Worm (Caenorhabditis elegans) whole organism, early embryonic: ENCODE results near the gene nhr-251.

ENCODE experiments used
- B0310.2 ChIP-seq: sonication (generic microtip); optimal IDR thresholded peaks from 2 replicates; lab custom pipeline; 2016; ENCODE audit warnings: mild to moderate bottlenecking, missing genetic modification characterization, missing compliant biosample characterization
- F13C5.2 ChIP-seq: sonication (generic microtip); optimal IDR thresholded peaks from 2 replicates; lab custom pipeline; 2017; ENCODE audit warnings: mild to moderate bottlenecking, missing genetic modification characterization, inconsistent platforms, missing compliant biosample characterization
- aly-1 ChIP-seq: sonication (generic microtip); optimal IDR thresholded peaks from 2 replicates; lab custom pipeline; 2016; ENCODE audit warnings: missing genetic modification characterization, missing compliant biosample characterization
- ama-1 ChIP-seq: fragments of 150-350 bp; optimal IDR thresholded peaks from 2 replicates; lab custom pipeline; 2014
- ceh-13 ChIP-seq: fragments of 200-800 bp; sonication (Bioruptor generic); optimal IDR thresholded peaks from 2 replicates; lab custom pipeline; 2018; ENCODE audit warnings: mild to moderate bottlenecking, missing genetic modification characterization, missing compliant biosample characterization
- ceh-36 ChIP-seq: sonication (generic microtip); optimal IDR thresholded peaks from 2 replicates; lab custom pipeline; 2016; ENCODE audit warnings: missing genetic modification characterization, inconsistent platforms, missing compliant biosample characterization
- ets-7 ChIP-seq: sonication (generic microtip); optimal IDR thresholded peaks from 2 replicates; lab custom pipeline; 2016; ENCODE audit warnings: missing genotype, missing genetic modification characterization, missing compliant biosample characterization
- flt-1 ChIP-seq: fragments of 200-800 bp; sonication (Bioruptor generic); IDR thresholded peaks from 2 replicates; pipeline ENCODE4 v1.3.6; 2022; ENCODE audit warnings: missing genetic modification characterization, missing compliant biosample characterization
- hmbx-1 ChIP-seq: sonication (generic microtip); optimal IDR thresholded peaks from 2 replicates; lab custom pipeline; 2016; ENCODE audit warnings: mild to moderate bottlenecking, missing genetic modification characterization, missing compliant biosample characterization
- hmg-4 ChIP-seq: fragments of 200-800 bp; sonication (Bioruptor generic); optimal IDR thresholded peaks from 2 replicates; lab custom pipeline; 2018; ENCODE audit warnings: mild to moderate bottlenecking, missing genetic modification characterization, missing compliant biosample characterization
- hnd-1 ChIP-seq: sonication (generic microtip); optimal IDR thresholded peaks from 2 replicates; lab custom pipeline; 2016; ENCODE audit warnings: missing genetic modification characterization, missing compliant biosample characterization
- pes-1 ChIP-seq: fragments of 200-800 bp; sonication (Bioruptor generic); IDR thresholded peaks from 2 replicates; pipeline ENCODE4 v1.3.6; 2022; ENCODE audit warnings: missing genetic modification reagents, missing genetic modification characterization, missing compliant biosample characterization
- scrt-1 ChIP-seq: fragments of 200-800 bp; sonication (Bioruptor generic); IDR thresholded peaks from 2 replicates; pipeline ENCODE4 v1.3.6; 2022; ENCODE audit warnings: missing genetic modification characterization, missing compliant biosample characterization
- sea-1 ChIP-seq: fragments of 200-800 bp; sonication (Bioruptor generic); conservative IDR thresholded peaks from 2 replicates; pipeline ENCODE4 v1.3.6; 2022; ENCODE audit warnings: missing genetic modification characterization, missing compliant biosample characterization
- tbx-11 ChIP-seq: fragments of 200-800 bp; sonication (Bioruptor generic); IDR thresholded peaks from 2 replicates; pipeline ENCODE4 v1.3.6; 2022; ENCODE audit warnings: missing genetic modification characterization, missing compliant biosample characterization
- tbx-37 ChIP-seq: fragments of 200-800 bp; sonication (Bioruptor generic); conservative IDR thresholded peaks from 2 replicates; pipeline ENCODE4 v1.3.6; 2022; ENCODE audit warnings: missing genetic modification reagents, missing genetic modification characterization, missing compliant biosample characterization
- tra-4 ChIP-seq: sonication (generic microtip); optimal IDR thresholded peaks from 2 replicates; lab custom pipeline; 2017; ENCODE audit warnings: missing genetic modification characterization, missing compliant biosample characterization

The nhr-251 gene

DNA sequence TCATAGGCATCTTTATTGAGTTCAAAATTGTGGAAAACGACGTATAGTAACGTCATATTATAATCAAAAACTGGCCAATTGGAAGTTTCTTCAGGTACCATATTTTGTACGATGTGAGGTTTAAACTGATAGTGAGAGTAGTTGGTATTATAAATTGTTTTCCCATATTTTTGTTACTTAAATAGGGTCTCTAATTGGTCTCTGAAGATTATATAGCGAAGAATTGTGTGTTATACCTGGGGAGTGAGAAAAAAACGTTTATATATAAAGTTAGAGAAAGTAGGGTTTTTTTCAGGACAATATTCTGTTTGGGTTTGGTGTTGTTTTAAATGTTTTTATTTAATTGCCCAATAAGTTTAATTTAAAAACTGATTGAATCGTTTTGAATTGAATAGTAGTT, 24.6 kb downstream of the nhr-251 start, which contains the start of gene srt-17:
srt-17 (minus strand) TSS at position 101 of the 400 bp plus-strand sequence.
- TF ChIP-seq B0310.2 (tag; lab: Kevin White, UChicago) = no peak
- TF ChIP-seq tra-4 = no peak
- no peak for TF ChIP-seq ceh-36
- no peak for TF ChIP-seq ceh-13 (GFP tag; lab: Kevin White, UChicago)
- no peak for TF ChIP-seq tbx-11
- no peak for TF ChIP-seq ama-1
- no peak for TF ChIP-seq scrt-1 (GFP tag; lab: Robert Waterston, UW)
- TF ChIP-seq hnd-1 (tag; lab: Kevin White, UChicago) = no peak
- no peak for TF ChIP-seq F13C5.2 (tag; lab: Kevin White, UChicago)
- TF ChIP-seq hmg-4 (GFP tag; lab: Kevin White, UChicago) = no peak
- TF ChIP-seq tbx-37 = no peak
- TF ChIP-seq ets-7 (tag; lab: Kevin White, UChicago) = no peak
- no peak for TF ChIP-seq pes-1 (GFP tag; lab: Robert Waterston, UW)
- no peak for TF ChIP-seq flt-1 (GFP tag; lab: Robert Waterston, UW)
- TF ChIP-seq hmbx-1 = no peak

DNA sequence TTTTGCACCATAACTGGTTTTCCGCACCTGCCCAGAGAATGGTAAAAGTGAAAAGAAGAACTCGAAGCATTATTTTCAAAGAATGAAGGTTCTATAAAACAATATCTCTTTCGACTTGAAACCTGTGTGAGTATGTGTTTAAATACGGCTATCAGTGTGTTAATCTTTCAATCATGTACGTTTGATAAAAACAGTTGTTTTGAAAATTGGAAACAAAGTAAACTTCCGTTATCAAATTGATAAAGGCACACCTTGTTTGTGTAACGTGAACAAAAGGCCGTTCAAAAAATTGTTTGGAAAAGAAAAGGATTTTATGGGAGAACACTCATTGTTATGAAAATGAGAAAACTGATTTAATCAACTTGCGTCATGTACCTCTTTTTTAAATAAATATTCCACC, 26.0 kb downstream of the nhr-251 start, which contains the start of gene F48G7.7:
F48G7.7 (minus strand) TSS at position 101 of the 400 bp plus-strand sequence.
- TF ChIP-seq hmbx-1 = no peak
- TF ChIP-seq scrt-1 (GFP tag; lab: Robert Waterston, UW) = no peak
- no peak for TF ChIP-seq flt-1 (GFP tag; lab: Robert Waterston, UW)
- TF ChIP-seq tra-4 = no peak
- TF ChIP-seq tbx-37 = no peak
- no peak for TF ChIP-seq F13C5.2 (tag; lab: Kevin White, UChicago)
- TF ChIP-seq hnd-1 (tag; lab: Kevin White, UChicago) = no peak
- no peak for TF ChIP-seq sea-1
- TF ChIP-seq ets-7 (tag; lab: Kevin White, UChicago) = no peak
- TF ChIP-seq pes-1 (GFP tag; lab: Robert Waterston, UW) = no peak
- TF ChIP-seq aly-1 = no peak
- TF ChIP-seq tbx-11 = no peak
- no peak for TF ChIP-seq hmg-4 (GFP tag; lab: Kevin White, UChicago)
- TF ChIP-seq ceh-36 = no peak
- TF ChIP-seq B0310.2 (tag; lab: Kevin White, UChicago) = no peak
- TF ChIP-seq ama-1 = no peak

DNA sequence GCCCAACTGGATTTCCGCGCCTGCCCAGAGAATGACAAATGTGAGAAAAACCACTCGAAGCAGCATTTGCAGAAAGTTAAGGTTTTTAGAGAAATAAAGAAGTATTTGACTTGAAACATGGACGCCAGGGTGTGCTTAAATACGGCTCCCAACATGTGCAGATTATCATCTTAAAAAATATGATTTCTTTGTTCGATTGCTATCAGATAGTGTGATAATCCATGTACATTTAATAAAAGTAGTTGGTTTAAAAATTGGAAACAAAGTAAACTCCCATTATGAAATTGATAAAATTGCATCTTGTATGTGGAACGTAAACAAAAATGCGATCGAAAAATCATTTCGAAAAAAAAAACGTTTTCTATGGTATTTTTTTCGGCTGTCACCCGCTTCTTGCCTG, 27.3 kb downstream of the nhr-251 start, which contains the start of gene F48G7.8:
F48G7.8 (minus strand) TSS at position 101 of the 400 bp plus-strand sequence.
- no peak for TF ChIP-seq hmg-4 (GFP tag; lab: Kevin White, UChicago)
- TF ChIP-seq ceh-36 = no peak
- no peak for TF ChIP-seq tra-4

DNA sequence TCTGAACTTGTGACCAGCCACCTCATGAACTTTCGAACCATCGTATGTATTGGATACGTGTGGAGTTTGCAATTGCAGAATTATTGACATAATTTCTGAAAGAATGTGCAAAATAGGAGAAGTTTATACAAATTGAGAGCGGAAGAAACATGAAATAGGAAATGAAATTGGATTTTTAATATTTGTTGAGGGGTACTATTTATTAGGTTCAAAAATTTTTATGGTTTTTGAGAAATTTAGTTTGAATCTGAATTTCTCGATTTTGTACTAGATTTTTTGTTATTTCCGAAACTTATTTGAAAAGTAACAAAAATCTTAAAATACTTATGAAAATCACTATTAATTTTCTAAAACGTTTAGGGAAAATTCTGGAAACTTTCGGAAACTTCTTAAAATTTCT, 28.2 kb downstream of the nhr-251 start, which contains the start of gene F48G7.9:
F48G7.9 (minus strand) TSS at position 101 of the 400 bp plus-strand sequence.
- TF ChIP-seq ceh-36 (no peak), hnd-1 (tag; lab: Kevin White, UChicago) (no peak), aly-1 (no peak), hmbx-1 (no peak), F13C5.2 (tag; lab: Kevin White, UChicago) (no peak), flt-1 (GFP tag; lab: Robert Waterston, UW) (no peak), scrt-1 (GFP tag; lab: Robert Waterston, UW) (no peak), ceh-13 (GFP tag; lab: Kevin White, UChicago) (no peak), B0310.2 (tag; lab: Kevin White, UChicago) (no peak), pes-1 (GFP tag; lab: Robert Waterston, UW) (no peak), tra-4 (no peak)

DNA sequence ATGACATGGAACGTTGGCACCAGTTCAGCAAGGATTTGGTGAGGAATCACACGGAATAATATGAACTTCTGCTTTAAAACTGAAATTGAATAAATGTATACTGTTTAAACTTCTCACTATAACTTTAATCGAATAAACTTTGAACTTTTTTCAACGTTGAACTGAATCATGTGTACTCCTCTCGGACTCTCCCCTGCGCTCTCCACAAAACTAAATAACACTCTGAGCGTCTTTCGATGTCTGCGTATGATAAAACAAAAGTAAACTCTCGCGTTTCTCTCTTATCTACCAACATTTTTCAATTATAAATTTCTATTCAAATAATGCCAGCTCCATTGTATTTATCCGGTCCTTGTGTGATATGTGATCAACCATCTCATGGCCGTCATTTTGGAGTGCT, 31.5 kb downstream of the nhr-251 start:
- no peak for TF ChIP-seq sea-1
- no peak for TF ChIP-seq aly-1
- no peak for TF ChIP-seq B0310.2 (tag; lab: Kevin White, UChicago)
- no peak for TF ChIP-seq ceh-13 (GFP tag; lab: Kevin White, UChicago)
- TF ChIP-seq tbx-37 = no peak
- TF ChIP-seq F13C5.2 (tag; lab: Kevin White, UChicago) = no peak
- no peak for TF ChIP-seq hmg-4 (GFP tag; lab: Kevin White, UChicago)
- no peak for TF ChIP-seq tra-4
- TF ChIP-seq hmbx-1 = no peak
- no peak for TF ChIP-seq flt-1 (GFP tag; lab: Robert Waterston, UW)
- no peak for TF ChIP-seq scrt-1 (GFP tag; lab: Robert Waterston, UW)
- no peak for TF ChIP-seq ets-7 (tag; lab: Kevin White, UChicago)
- TF ChIP-seq pes-1 (GFP tag; lab: Robert Waterston, UW) = no peak
- no peak for TF ChIP-seq ceh-36
- TF ChIP-seq ama-1 = no peak
- no peak for TF ChIP-seq tbx-11
- no peak for TF ChIP-seq hnd-1 (tag; lab: Kevin White, UChicago)

DNA sequence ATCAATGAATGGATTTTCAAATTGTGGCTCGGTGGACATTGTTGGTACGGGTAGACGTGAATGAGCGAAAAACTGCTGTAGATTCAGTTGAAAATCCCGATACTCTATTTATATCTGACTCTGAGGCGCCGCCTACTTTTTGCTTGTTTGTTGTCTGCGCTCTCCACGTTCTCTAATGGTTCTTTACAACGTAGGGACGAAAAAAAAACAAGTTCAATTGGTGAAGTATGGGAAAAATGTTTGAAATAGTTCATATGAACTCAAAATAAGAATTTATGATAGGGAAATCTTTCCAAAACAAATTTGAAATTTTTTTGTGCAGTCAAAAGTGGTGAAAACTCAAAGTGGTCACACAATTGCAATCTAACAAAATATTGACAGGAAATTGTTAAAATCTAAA, 34.5 kb downstream of the nhr-251 start, which contains the start of gene F48G7.10:
F48G7.10 (minus strand) TSS at position 101 of the 400 bp plus-strand sequence.
- TF ChIP-seq tra-4 (no peak), ceh-36 (no peak), F13C5.2 (tag; lab: Kevin White, UChicago) (no peak), tbx-37 (no peak), B0310.2 (tag; lab: Kevin White, UChicago) (no peak), aly-1 (no peak), hmbx-1 (no peak), flt-1 (GFP tag; lab: Robert Waterston, UW) (no peak), ama-1 (no peak), scrt-1 (GFP tag; lab: Robert Waterston, UW) (no peak)

DNA sequence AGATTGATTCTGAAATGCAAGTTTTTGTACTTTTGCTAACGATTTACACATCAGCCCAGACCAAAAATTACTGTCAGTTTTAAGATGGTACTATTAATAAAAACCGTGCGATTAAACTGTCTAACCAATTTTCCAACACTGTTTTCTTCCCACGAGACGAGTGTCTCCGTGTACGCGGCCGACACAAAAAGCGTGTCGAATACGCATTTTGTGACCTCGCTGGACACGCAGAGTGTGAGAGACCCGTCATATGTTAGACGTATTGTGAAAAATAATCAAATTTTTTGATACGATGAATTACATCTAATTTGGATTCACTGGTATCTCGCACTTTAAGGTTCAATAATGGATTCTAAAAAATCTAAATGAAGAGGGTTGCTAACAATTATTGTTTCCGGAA, 35.3 kb downstream of the nhr-251 start:
- TF ChIP-seq tbx-37 (no peak), aly-1 (no peak), hnd-1 (tag; lab: Kevin White, UChicago) (no peak), sea-1 (no peak), hmg-4 (GFP tag; lab: Kevin White, UChicago) (no peak), B0310.2 (tag; lab: Kevin White, UChicago) (no peak), pes-1 (GFP tag; lab: Robert Waterston, UW) (no peak), F13C5.2 (tag; lab: Kevin White, UChicago) (no peak), tbx-11 (no peak), ets-7 (tag; lab: Kevin White, UChicago) (no peak), ceh-36 (no peak), tra-4 (no peak)

DNA sequence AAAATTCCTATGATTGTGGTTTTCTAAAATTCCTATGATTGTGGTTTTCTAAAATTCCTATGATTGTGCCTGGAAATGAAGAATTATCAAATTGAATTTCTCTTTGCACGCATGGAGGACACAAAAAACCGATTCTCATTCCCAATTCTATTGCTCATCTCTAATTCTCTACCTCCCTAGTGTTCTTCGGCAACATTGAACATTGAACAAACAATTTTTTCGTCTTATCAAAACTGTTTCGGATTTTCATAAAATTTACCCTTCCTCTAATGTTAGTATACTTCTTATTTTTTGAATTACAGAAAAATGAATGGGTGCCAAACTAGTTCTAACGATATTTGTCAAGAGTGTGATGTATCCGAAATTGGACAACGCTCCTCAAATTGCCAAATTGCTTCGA, 36.0 kb downstream of the nhr-251 start, which contains the start of gene pals-31:
pals-31 (plus strand) TSS at position 301 of the 400 bp plus-strand sequence.
- no peak for TF ChIP-seq F13C5.2 (tag; lab: Kevin White, UChicago)
- TF ChIP-seq aly-1 = no peak
- TF ChIP-seq sea-1 = no peak
- TF ChIP-seq ceh-36 = no peak
- no peak for TF ChIP-seq ets-7 (tag; lab: Kevin White, UChicago)
- TF ChIP-seq ama-1 = no peak
- TF ChIP-seq tbx-11 = no peak
- no peak for TF ChIP-seq pes-1 (GFP tag; lab: Robert Waterston, UW)
- TF ChIP-seq hmg-4 (GFP tag; lab: Kevin White, UChicago) = no peak
- no peak for TF ChIP-seq ceh-13 (GFP tag; lab: Kevin White, UChicago)
- no peak for TF ChIP-seq tbx-37
